Fruit fly (Drosophila melanogaster): Measurements from ENCODE around the gene Zasp67.

The Zasp67 gene

dm6 chr3L:9760151-9760749, 37.2 kb downstream of the Zasp67 start, which contains the start of gene CG42268:
CG42268 (minus strand) TSS chr3L:9760395.
- TF ChIP-seq CG34376 (GFP tag; optimal IDR thresholded peaks at IDR 0.05) (peak; percentile 47), org-1 (GFP tag; optimal IDR thresholded peaks at IDR 0.05) (no peak), CG13287 (GFP tag; IDR thresholded peaks at IDR 0.05; ENCODE audit: partially characterized antibody) (peak; percentile 18; the same call in 1 of the 2 replicates), CG14965 (GFP tag; optimal IDR thresholded peaks at IDR 0.05; ENCODE audit: borderline replicate concordance) (no peak), CG18476 (GFP tag; optimal IDR thresholded peaks at IDR 0.05) (no peak), Deaf1 (tag; optimal IDR thresholded peaks at IDR 0.05) (peak; percentile 85), grau (tag; optimal IDR thresholded peaks at IDR 0.05) (no peak), cwo (GFP tag; optimal IDR thresholded peaks at IDR 0.05) (peak; percentile 50), chinmo (GFP tag; IDR thresholded peaks at IDR 0.05; ENCODE audit: partially characterized antibody) (peak; percentile 74; the same call in 1 of the 4 replicates), CG2199 (GFP tag; IDR thresholded peaks at IDR 0.05) (no peak), CG10147 (GFP tag; optimal IDR thresholded peaks at IDR 0.05) (peak; percentile 32), eyg (GFP tag; optimal IDR thresholded peaks at IDR 0.05) (no peak), Poxn (GFP tag; IDR thresholded peaks at IDR 0.05) (no peak), CG11695 (GFP tag; IDR thresholded peaks at IDR 0.05) (peak; percentile 71), CG34224 (GFP tag; IDR thresholded peaks at IDR 0.05; ENCODE audit: partially characterized antibody) (no peak), z (GFP tag; IDR thresholded peaks at IDR 0.05) (no peak), CG11247 (GFP tag; IDR thresholded peaks at IDR 0.05) (no peak), Adf1 (GFP tag; IDR thresholded peaks at IDR 0.05) (peak; percentile 6; the same call in 1 of the 2 replicates), CG13296 (GFP tag; optimal IDR thresholded peaks at IDR 0.05) (peak; percentile 20), CG13894 (tag; optimal IDR thresholded peaks at IDR 0.05) (peak; percentile 77), vfl (GFP tag; optimal IDR thresholded peaks at IDR 0.05) (no peak), Pdp1 (GFP tag; optimal IDR thresholded peaks at IDR 0.05) (peak in 1 of 2 experiments; percentile 25), CG10543 (GFP tag; optimal IDR thresholded peaks at IDR 0.05) (peak; percentile 21), CG5245 (GFP tag; optimal IDR thresholded peaks at IDR 0.05) (no peak), CG8089 (GFP tag; optimal IDR thresholded peaks at IDR 0.05) (no peak), CG3281 (GFP tag; optimal IDR thresholded peaks at IDR 0.05) (peak; percentile 29), CG15514 (GFP tag; optimal IDR thresholded peaks at IDR 0.05) (peak; percentile 10), row (GFP tag; IDR thresholded peaks at IDR 0.05) (peak; percentile 32; the same call in 1 of the 3 replicates), lab (GFP tag; optimal IDR thresholded peaks at IDR 0.05) (peak; percentile 56), lbe (GFP tag; optimal IDR thresholded peaks at IDR 0.05) (no peak), CG6854 (GFP tag; optimal IDR thresholded peaks at IDR 0.05) (no peak), BtbVII (GFP tag; optimal IDR thresholded peaks at IDR 0.05) (peak; percentile 46), amos (GFP tag; IDR thresholded peaks at IDR 0.05; ENCODE audit: partially characterized antibody) (no peak; the same call in 1 of the 2 replicates), CG15269 (tag; optimal IDR thresholded peaks at IDR 0.05) (no peak), exex (tag; optimal IDR thresholded peaks at IDR 0.05) (peak; percentile 84), Fer1 (GFP tag; optimal IDR thresholded peaks at IDR 0.05) (peak; percentile 36), CG1832 (GFP tag; optimal IDR thresholded peaks at IDR 0.05) (no peak), CG18599 (GFP tag; optimal IDR thresholded peaks at IDR 0.05) (no peak), Sry-δ (GFP tag; optimal IDR thresholded peaks at IDR 0.05) (no peak), BEAF-32 (GFP tag; optimal IDR thresholded peaks at IDR 0.05) (no peak), CG8290 (GFP tag; optimal IDR thresholded peaks at IDR 0.05) (no peak), CG8290 (tag; optimal IDR thresholded peaks at IDR 0.05) (no peak), caup (GFP tag; optimal IDR thresholded peaks at IDR 0.05; ENCODE audit: severe bottlenecking) (peak; percentile 21), Hr78 (GFP tag; optimal IDR thresholded peaks at IDR 0.05) (no peak), Med (GFP tag) (peak; percentile 81), CG6683 (GFP tag; optimal IDR thresholded peaks at IDR 0.05) (no peak), CG11093 (GFP tag; IDR thresholded peaks at IDR 0.05) (no peak), mirr (GFP tag; optimal IDR thresholded peaks at IDR 0.05) (peak; percentile 23)

All from whole organism, embryonic.